Fruit fly (Drosophila melanogaster) Kc167 (cell line): Measurements from ENCODE around the gene grn.

Source experiments
- h ChIP-seq: fragments of >200 bp; optimal IDR thresholded peaks from 3 replicates; lab custom pipeline; 2018; ENCODE audit warnings: missing external identifiers
- insv ChIP-seq: fragments of >200 bp; optimal IDR thresholded peaks from 3 replicates; lab custom pipeline; 2018; ENCODE audit warnings: missing external identifiers

DNA sequence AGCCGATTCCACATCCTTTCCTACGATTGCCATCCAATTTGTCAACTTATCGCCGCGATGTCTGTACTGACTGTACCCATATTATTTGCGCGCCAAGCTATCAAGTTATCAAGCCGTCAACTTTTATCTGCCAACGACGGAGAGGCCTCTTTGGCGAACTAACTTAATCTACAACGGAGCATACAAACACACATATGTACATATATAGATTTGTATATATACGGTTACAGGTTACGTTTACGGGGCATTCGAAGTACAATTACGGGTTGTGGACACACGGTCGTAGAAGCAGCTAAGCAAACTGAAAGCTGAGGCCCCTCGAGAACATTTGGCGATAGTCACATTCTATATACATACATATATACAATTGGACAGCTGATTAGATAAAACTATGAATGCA is 66.0 kb downstream of the grn start:
- TF ChIP-seq h (lab: Kevin White, UChicago) (no peak), insv (lab: Kevin White, UChicago) (no peak)
